Worm (Caenorhabditis elegans) whole organism, young adult: ENCODE results near the gene seip-1.

Experiments used
- pha-4 ChIP-seq: fragments of 150-350 bp; sonication (generic microtip); optimal IDR thresholded peaks from 2 replicates; lab custom pipeline; 2014; ENCODE audit warnings: missing biosample characterization, missing genetic modification reagents, missing genetic modification characterization
- unc-62 ChIP-seq: fragments of 150-350 bp; optimal IDR thresholded peaks from 2 replicates; lab custom pipeline; 2014; ENCODE audit warnings: missing biosample characterization, missing genetic modification reagents, missing genetic modification characterization

DNA sequence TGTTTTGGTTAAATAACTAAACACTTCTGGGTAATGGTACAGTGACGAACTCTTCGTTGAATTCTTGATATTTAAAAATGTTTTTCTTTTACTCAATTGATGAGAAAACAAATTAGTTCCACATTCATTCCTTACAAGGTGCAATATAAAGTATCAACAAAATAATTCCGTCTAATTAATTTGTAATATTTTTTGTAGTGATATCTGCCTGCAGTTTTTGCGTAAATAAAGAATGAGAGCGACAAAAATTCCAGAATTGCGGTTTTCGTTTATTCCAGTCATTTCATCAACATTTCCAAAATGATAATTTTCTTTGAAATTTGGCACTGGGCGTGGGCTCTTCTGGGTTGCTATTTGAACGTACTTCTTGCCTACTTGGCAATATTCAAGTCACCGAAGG lies 2.3 kb upstream of the seip-1 start, which contains the start of gene srd-20:
- TF ChIP-seq pha-4 (tag; lab: Kevin White, UChicago), result no peak
- TF ChIP-seq unc-62, result no peak
